Fruit fly (Drosophila melanogaster) whole organism, embryonic: ENCODE measurements around the gene Mnn1.

Experiments
- Atf3 ChIP-seq: fragments of 200-800 bp; sonication (Bioruptor generic); optimal IDR thresholded peaks from 3 replicates; lab custom pipeline; 2016; ENCODE audit warnings: missing biosample characterization, missing genetic modification characterization
- CG10267 ChIP-seq: fragments of 200-800 bp; sonication (Bioruptor generic); optimal IDR thresholded peaks from 2 replicates; lab custom pipeline; 2018; ENCODE audit warnings: missing biosample characterization, mild to moderate bottlenecking, missing genetic modification characterization, moderate library complexity
- CG11456 ChIP-seq: fragments of 200-800 bp; sonication (Bioruptor generic); IDR thresholded peaks from 3 replicates; pipeline ENCODE4 v1.3.6; 2022; ENCODE audit warnings: missing biosample characterization, missing genetic modification characterization
- CG12744 ChIP-seq: fragments of 200-800 bp; sonication (Bioruptor generic); optimal IDR thresholded peaks from 2 replicates; lab custom pipeline; 2016; ENCODE audit warnings: missing biosample characterization, missing genetic modification characterization
- CG13894 ChIP-seq: fragments of 200-800 bp; sonication (Bioruptor generic); optimal IDR thresholded peaks from 3 replicates; lab custom pipeline; 2018; ENCODE audit warnings: missing biosample characterization, mild to moderate bottlenecking, missing genetic modification characterization, moderate library complexity
- CG14014 ChIP-seq: fragments of 200-800 bp; sonication (Bioruptor generic); IDR thresholded peaks from 2 replicates; pipeline ENCODE4 v1.3.6; 2022; ENCODE audit warnings: missing biosample characterization, missing genetic modification characterization
- CG15011 ChIP-seq: fragments of 200-800 bp; sonication (Bioruptor generic); optimal IDR thresholded peaks from 3 replicates; lab custom pipeline; 2018; ENCODE audit warnings: missing biosample characterization, mild to moderate bottlenecking, missing genetic modification characterization
- CG1832 ChIP-seq: fragments of 200-800 bp; sonication (Bioruptor generic); optimal IDR thresholded peaks from 2 replicates; lab custom pipeline; 2017; ENCODE audit warnings: missing biosample characterization, mild to moderate bottlenecking, missing genetic modification characterization, inconsistent platforms
- CG2678 ChIP-seq: fragments of 200-800 bp; sonication (Bioruptor generic); optimal IDR thresholded peaks from 3 replicates; lab custom pipeline; 2019; ENCODE audit warnings: missing biosample characterization, mild to moderate bottlenecking, missing genetic modification characterization, moderate library complexity
- CG4617 ChIP-seq: fragments of 200-800 bp; sonication (Bioruptor generic); optimal IDR thresholded peaks from 3 replicates; lab custom pipeline; 2016; ENCODE audit warnings: missing biosample characterization, missing genetic modification characterization, borderline replicate concordance
- CG5245 ChIP-seq: fragments of 200-800 bp; sonication (Bioruptor generic); optimal IDR thresholded peaks from 3 replicates; lab custom pipeline; 2016; ENCODE audit warnings: missing biosample characterization, missing genetic modification characterization
- CG6813 ChIP-seq: fragments of 200-800 bp; sonication (Bioruptor generic); optimal IDR thresholded peaks from 2 replicates; lab custom pipeline; 2017; ENCODE audit warnings: missing biosample characterization, missing genetic modification characterization, mild to moderate bottlenecking, moderate library complexity, missing genetic modification reagents
- CG8478 ChIP-seq: fragments of >200 bp; optimal IDR thresholded peaks from 2 replicates; lab custom pipeline; 2018
- CTCF ChIP-seq: fragments of 200-800 bp; sonication (Bioruptor generic); optimal IDR thresholded peaks from 2 replicates; lab custom pipeline; 2017; ENCODE audit warnings: missing biosample characterization, mild to moderate bottlenecking, missing genetic modification characterization, moderate library complexity
- Dll ChIP-seq: fragments of 200-800 bp; sonication (Bioruptor generic); IDR thresholded peaks from 4 replicates; pipeline ENCODE4 v1.3.6; 2022; ENCODE audit warnings: missing biosample characterization, missing genetic modification characterization; ENCODE audit not compliant: partially characterized antibody
- ERR ChIP-seq: fragments of 200-800 bp; sonication (Bioruptor generic); optimal IDR thresholded peaks from 2 replicates; lab custom pipeline; 2016; ENCODE audit warnings: missing biosample characterization, missing genetic modification characterization
- Ets65A ChIP-seq: fragments of 200-800 bp; sonication (Bioruptor generic); peaks from one replicate; lab custom pipeline; 2016; ENCODE audit warnings: missing biosample characterization, missing genetic modification characterization
- HmgD ChIP-seq: fragments of 200-800 bp; sonication (Bioruptor generic); optimal IDR thresholded peaks from 3 replicates; lab custom pipeline; 2016; ENCODE audit warnings: missing biosample characterization, missing genetic modification characterization
- Meics ChIP-seq: fragments of 200-800 bp; sonication (Bioruptor generic); optimal IDR thresholded peaks from 2 replicates; lab custom pipeline; 2017; ENCODE audit warnings: missing biosample characterization, mild to moderate bottlenecking, missing genetic modification characterization
- Vsx1 ChIP-seq: fragments of 200-800 bp; sonication (Bioruptor generic); optimal IDR thresholded peaks from 2 replicates; lab custom pipeline; 2017; ENCODE audit warnings: missing biosample characterization, mild to moderate bottlenecking, missing genetic modification characterization, missing genetic modification reagents
- ac ChIP-seq: fragments of 200-800 bp; sonication (Bioruptor generic); optimal IDR thresholded peaks from 3 replicates; lab custom pipeline; 2017; ENCODE audit warnings: missing biosample characterization, mild to moderate bottlenecking, missing genetic modification characterization
- ara ChIP-seq: fragments of 200-800 bp; sonication (Bioruptor generic); IDR thresholded peaks from 2 replicates; pipeline ENCODE4 v1.3.6; 2022; ENCODE audit warnings: missing biosample characterization, missing genetic modification characterization
- chn ChIP-seq: fragments of 200-800 bp; sonication (Bioruptor generic); optimal IDR thresholded peaks from 2 replicates; lab custom pipeline; 2016; ENCODE audit warnings: missing biosample characterization, missing genetic modification characterization
- disco-r ChIP-seq: fragments of 200-800 bp; sonication (Bioruptor generic); optimal IDR thresholded peaks from 2 replicates; lab custom pipeline; 2016; ENCODE audit warnings: missing biosample characterization, missing genetic modification characterization
- grau ChIP-seq: fragments of 200-800 bp; optimal IDR thresholded peaks from 3 replicates; lab custom pipeline; 2019; ENCODE audit warnings: missing biosample characterization, mild to moderate bottlenecking, missing genetic modification characterization, moderate library complexity
- ken ChIP-seq: fragments of 200-800 bp; sonication (Bioruptor generic); IDR thresholded peaks from 3 replicates; pipeline ENCODE4 v1.3.6; 2022; ENCODE audit warnings: missing biosample characterization, missing genetic modification characterization
- lbe ChIP-seq: fragments of 200-800 bp; sonication (Bioruptor generic); optimal IDR thresholded peaks from 2 replicates; lab custom pipeline; 2016; ENCODE audit warnings: missing biosample characterization, mild to moderate bottlenecking, missing genetic modification characterization
- mirr ChIP-seq: fragments of 200-800 bp; sonication (Bioruptor generic); optimal IDR thresholded peaks from 3 replicates; lab custom pipeline; 2018; ENCODE audit warnings: missing biosample characterization, mild to moderate bottlenecking, missing genetic modification characterization
- nau ChIP-seq: fragments of 200-800 bp; sonication (Bioruptor generic); optimal IDR thresholded peaks from 3 replicates; lab custom pipeline; 2017; ENCODE audit warnings: missing biosample characterization, mild to moderate bottlenecking, missing genetic modification characterization, missing genetic modification reagents
- nerfin-1 ChIP-seq: fragments of 200-800 bp; sonication (Bioruptor generic); optimal IDR thresholded peaks from 3 replicates; lab custom pipeline; 2019; ENCODE audit warnings: missing biosample characterization, mild to moderate bottlenecking, missing genetic modification characterization, moderate library complexity
- onecut ChIP-seq: fragments of 200-800 bp; sonication (Bioruptor generic); IDR thresholded peaks from 2 replicates; pipeline ENCODE4 v1.3.6; 2022; ENCODE audit warnings: missing biosample characterization, missing genetic modification characterization
- sr ChIP-seq: fragments of 200-800 bp; sonication (Bioruptor generic); IDR thresholded peaks from 3 replicates; pipeline ENCODE4 v1.3.6; 2022; ENCODE audit warnings: missing biosample characterization, missing genetic modification characterization
- stwl ChIP-seq: fragments of 200-800 bp; sonication (Bioruptor generic); optimal IDR thresholded peaks from 3 replicates; lab custom pipeline; 2018; ENCODE audit warnings: missing biosample characterization, mild to moderate bottlenecking, missing genetic modification characterization, moderate library complexity
- toy ChIP-seq: fragments of 200-800 bp; sonication (Bioruptor generic); IDR thresholded peaks from 2 replicates; pipeline ENCODE4 v1.3.6; 2022; ENCODE audit warnings: missing biosample characterization, missing genetic modification characterization
- trh ChIP-seq: fragments of 200-800 bp; sonication (Bioruptor generic); optimal IDR thresholded peaks from 2 replicates; lab custom pipeline; 2016; ENCODE audit warnings: missing biosample characterization, missing genetic modification characterization

Gene Mnn1

dm6 chr2L:7049680-7050289, 6.3 kb upstream of the Mnn1 start (continued):
- no peak for TF ChIP-seq mirr (GFP tag; lab: Kevin White, UChicago)

DNA sequence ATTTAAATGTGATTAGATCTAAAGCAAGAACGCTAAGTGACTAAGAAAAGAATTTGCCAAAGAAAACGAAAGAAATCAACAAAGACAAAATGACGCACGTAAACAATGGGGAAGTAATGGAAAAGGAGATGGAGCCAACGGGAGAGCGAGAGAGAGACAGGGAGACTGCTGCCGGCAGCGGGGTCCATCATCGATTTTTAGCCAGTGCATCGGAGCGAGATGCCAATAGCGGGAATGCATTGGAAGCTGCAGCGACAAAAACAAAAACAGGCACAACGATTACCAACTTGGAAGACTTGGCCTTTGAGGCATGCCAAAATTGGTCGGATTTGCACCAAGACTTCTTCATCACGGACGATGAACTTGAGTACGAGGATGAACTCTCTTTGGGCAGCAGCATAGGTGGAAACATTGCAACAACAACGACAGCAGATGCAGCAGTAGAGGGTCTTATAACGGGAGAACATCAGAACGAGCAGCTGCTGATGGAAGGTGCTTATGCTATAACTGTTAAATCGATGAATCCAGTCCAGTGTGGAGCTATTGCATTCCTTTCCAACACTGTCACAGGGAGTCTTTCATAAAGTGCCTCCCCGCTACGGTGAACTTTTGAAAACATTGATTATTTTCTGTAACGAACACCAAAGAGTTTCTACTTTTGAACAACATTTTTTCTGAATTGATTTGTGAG, 5.5 kb upstream of the Mnn1 start:
- peak; percentile 36 for TF ChIP-seq CG10267 (tag; lab: Kevin White, UChicago)
- TF ChIP-seq CG8478, result peak; percentile 33
- TF ChIP-seq CG4617, result no peak
- peak; percentile 60 for TF ChIP-seq CG1832 (GFP tag; lab: Kevin White, UChicago)
- peak; percentile 67 for TF ChIP-seq stwl
- no peak for TF ChIP-seq CG14014
- no peak for TF ChIP-seq sr (GFP tag; lab: Robert Waterston, UW)
- 0 out of 2 replicates have a peak, but pooled peaks have one; percentile 7 for TF ChIP-seq ara (GFP tag; lab: Robert Waterston, UW)
- TF ChIP-seq onecut, result peak; percentile 96
- TF ChIP-seq CG5245, result no peak
- 0 out of 4 replicates have a peak, but pooled peaks have one; percentile 8 for TF ChIP-seq Dll (GFP tag; lab: Robert Waterston, UW)
- TF ChIP-seq nerfin-1 (tag; lab: Kevin White, UChicago), result peak; percentile 47
- TF ChIP-seq grau (tag; lab: Kevin White, UChicago), result peak; percentile 34
- TF ChIP-seq Atf3, result no peak

- TF ChIP-seq ken (GFP tag; lab: Robert Waterston, UW) (no peak), CTCF (GFP tag; lab: Kevin White, UChicago) (no peak), CG15011 (GFP tag; lab: Kevin White, UChicago) (no peak), CG12744 (GFP tag; lab: Kevin White, UChicago) (no peak), toy (GFP tag; lab: Robert Waterston, UW) (no peak), nau (GFP tag; lab: Kevin White, UChicago) (no peak), CG2678 (tag; lab: Kevin White, UChicago) (no peak), Ets65A (GFP tag; lab: Kevin White, UChicago) (no peak), Vsx1 (GFP tag; lab: Kevin White, UChicago) (no peak), Meics (GFP tag; lab: Kevin White, UChicago) (no peak), disco-r (GFP tag; lab: Kevin White, UChicago) (no peak), HmgD (GFP tag; lab: Kevin White, UChicago) (no peak), ac (GFP tag; lab: Kevin White, UChicago) (no peak), ERR (GFP tag; lab: Kevin White, UChicago) (no peak), CG6813 (GFP tag; lab: Kevin White, UChicago) (no peak), lbe (GFP tag; lab: Kevin White, UChicago) (no peak)
- TF ChIP-seq, all 482 proteins: peak for 0
Observed at dm6 chr2L:7051740-7052139, 4.4 kb upstream of the Mnn1 start.

DNA sequence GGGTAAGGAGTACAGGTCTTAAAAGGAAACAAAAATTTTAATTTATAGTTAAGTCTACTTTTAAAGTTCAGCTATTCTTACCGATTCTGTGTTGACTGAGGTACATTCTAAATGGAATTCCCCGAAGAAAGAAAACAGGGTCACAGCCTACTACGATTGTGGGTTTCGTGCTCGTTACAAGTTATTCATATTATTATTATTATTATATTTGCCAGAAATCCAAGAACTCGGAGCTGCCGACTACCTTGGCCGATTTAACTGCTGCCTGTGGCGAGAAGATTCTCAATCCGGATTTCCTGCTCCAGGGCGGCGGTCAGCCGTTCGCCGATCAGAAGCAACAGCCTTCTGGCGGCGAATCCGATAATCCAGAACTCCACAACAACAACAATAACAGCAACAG, 4.7 kb downstream of the Mnn1 start, which contains the start of gene Mst27D:
TSS of gene Mst27D (minus strand) at position 101 of the 400 bp plus-strand sequence.
- TF ChIP-seq chn (no peak), CG11456 (GFP tag; lab: Robert Waterston, UW) (no peak), trh (no peak), CG13894 (tag; lab: Kevin White, UChicago) (no peak)
